Worm (Caenorhabditis elegans): ENCODE data around the gene F13B9.2.

ce11 chrX:8327800-8328199 is 42.3 kb downstream of the F13B9.2 start, which contains the start of gene F55E10.4:
- TF ChIP-seq egl-27 (tag; optimal IDR thresholded peaks at IDR 0.05) (no peak), nhr-12 (tag; optimal IDR thresholded peaks at IDR 0.05) (no peak), lin-13 (GFP tag; optimal IDR thresholded peaks at IDR 0.05) (no peak), unc-62 (GFP tag; optimal IDR thresholded peaks at IDR 0.05) (no peak), alr-1 (tag; optimal IDR thresholded peaks at IDR 0.05) (no peak)
